Worm (Caenorhabditis elegans) whole organism, L4 larva: ENCODE results near the gene his-48.

ENCODE experiments used
- F26F4.8 ChIP-seq: fragments of 200-800 bp; sonication (Bioruptor generic); conservative IDR thresholded peaks from 2 replicates; pipeline ENCODE4 v1.3.6; 2022; ENCODE audit warnings: missing genetic modification characterization, missing compliant biosample characterization
- F44E2.7 ChIP-seq: fragments of 200-800 bp; sonication (Bioruptor generic); IDR thresholded peaks from 2 replicates; pipeline ENCODE4 v2.1.2; 2022; ENCODE audit warnings: missing genetic modification characterization, missing compliant biosample characterization
- R02D3.7 ChIP-seq: fragments of 150-350 bp; sonication (generic microtip); optimal IDR thresholded peaks from 3 replicates; lab custom pipeline; 2014; ENCODE audit warnings: missing biosample characterization, missing genetic modification characterization
- T20F7.1 ChIP-seq: fragments of 200-800 bp; sonication (Bioruptor generic); optimal IDR thresholded peaks from 2 replicates; lab custom pipeline; 2018; ENCODE audit warnings: mild to moderate bottlenecking, missing genetic modification characterization, missing compliant biosample characterization
- Y105C5A.15 ChIP-seq: fragments of 200-800 bp; sonication (Bioruptor generic); IDR thresholded peaks from 2 replicates; pipeline ENCODE4 v1.3.6; 2022; ENCODE audit warnings: missing genetic modification characterization, missing compliant biosample characterization
- Y5F2A.4 ChIP-seq: fragments of 200-800 bp; sonication (Bioruptor generic); optimal IDR thresholded peaks from 2 replicates; lab custom pipeline; 2018; ENCODE audit warnings: mild to moderate bottlenecking, missing genetic modification characterization, missing compliant biosample characterization
- Y75B8A.6 ChIP-seq: fragments of 200-800 bp; sonication (Bioruptor generic); IDR thresholded peaks from 2 replicates; pipeline ENCODE4 v1.3.6; 2022; ENCODE audit warnings: missing genetic modification reagents, missing genetic modification characterization, missing compliant biosample characterization
- ZK546.5 ChIP-seq, 2 experiments: sonication (generic microtip); optimal IDR thresholded peaks; 2 replicates each; lab custom pipeline; 2017; ENCODE audit warnings: missing biosample characterization in 2 of 2, missing genetic modification characterization in 2 of 2
- aly-2 ChIP-seq: sonication (generic microtip); optimal IDR thresholded peaks from 2 replicates; lab custom pipeline; 2018; ENCODE audit warnings: missing biosample characterization, missing genetic modification characterization
- ama-1 ChIP-seq: fragments of 150-350 bp; optimal IDR thresholded peaks from 2 replicates; lab custom pipeline; 2014; ENCODE audit warnings: inconsistent platforms, mixed read lengths
- arid-1 ChIP-seq: fragments of 200-800 bp; sonication (Bioruptor generic); conservative IDR thresholded peaks from 2 replicates; pipeline ENCODE4 v1.3.6; 2022; ENCODE audit warnings: missing genetic modification reagents, missing genetic modification characterization, missing compliant biosample characterization
- attf-4 ChIP-seq: sonication (generic microtip); optimal IDR thresholded peaks from 3 replicates; lab custom pipeline; 2017; ENCODE audit warnings: missing biosample characterization, missing genetic modification characterization
- ceh-20 ChIP-seq: fragments of 200-800 bp; sonication (Bioruptor generic); IDR thresholded peaks from 2 replicates; pipeline ENCODE4 v1.3.6; 2022; ENCODE audit warnings: missing genetic modification reagents, missing genetic modification characterization, missing compliant biosample characterization
- ceh-28 ChIP-seq: fragments of 150-350 bp; optimal IDR thresholded peaks from 2 replicates; lab custom pipeline; 2014; ENCODE audit warnings: missing biosample characterization, missing genetic modification reagents, missing genetic modification characterization
- ceh-32 ChIP-seq: sonication (generic microtip); optimal IDR thresholded peaks from 2 replicates; lab custom pipeline; 2016; ENCODE audit warnings: mild to moderate bottlenecking, missing genetic modification characterization, missing compliant biosample characterization; ENCODE audit not compliant: poor library complexity
- ceh-44 ChIP-seq: fragments of 200-800 bp; sonication (Bioruptor generic); IDR thresholded peaks from 2 replicates; pipeline ENCODE4 v1.3.6; 2022; ENCODE audit warnings: missing genetic modification reagents, missing genetic modification characterization, missing compliant biosample characterization
- ceh-62 ChIP-seq: sonication (generic microtip); optimal IDR thresholded peaks from 2 replicates; lab custom pipeline; 2017; ENCODE audit warnings: missing biosample characterization, missing genetic modification characterization
- ctbp-1 ChIP-seq: fragments of 200-800 bp; sonication (Bioruptor generic); IDR thresholded peaks from 2 replicates; pipeline ENCODE4 v1.3.6; 2022; ENCODE audit warnings: missing genetic modification reagents, missing genetic modification characterization, missing compliant biosample characterization
- daf-16 ChIP-seq, 3 experiments: sonication (generic microtip); optimal IDR thresholded peaks; 2 replicates each; lab custom pipeline; 2016 to 2017; ENCODE audit warnings: missing genetic modification characterization in 3 of 3, missing genetic modification reagents in 3 of 3, mild to moderate bottlenecking in 2 of 3, missing compliant biosample characterization in 2 of 3, missing biosample characterization in 1 of 3, moderate library complexity in 1 of 3
- daf-8 ChIP-seq: fragments of 200-800 bp; sonication (Bioruptor generic); IDR thresholded peaks from 2 replicates; pipeline ENCODE4 v1.3.6; 2022; ENCODE audit warnings: missing genetic modification characterization, missing compliant biosample characterization
- dmd-9 ChIP-seq: fragments of 200-800 bp; sonication (Bioruptor generic); IDR thresholded peaks from 2 replicates; pipeline ENCODE4 v1.3.6; 2022; ENCODE audit warnings: missing genetic modification reagents, missing genetic modification characterization, missing compliant biosample characterization
- egl-27 ChIP-seq: sonication (generic microtip); optimal IDR thresholded peaks from 3 replicates; lab custom pipeline; 2017; ENCODE audit warnings: missing biosample characterization, missing genetic modification reagents, missing genetic modification characterization
- egl-43 ChIP-seq: fragments of 200-800 bp; sonication (Bioruptor generic); IDR thresholded peaks from 2 replicates; pipeline ENCODE4 v1.3.6; 2022; ENCODE audit warnings: missing genetic modification reagents, missing genetic modification characterization, missing compliant biosample characterization
- gei-8 ChIP-seq: fragments of 200-800 bp; sonication (Bioruptor generic); optimal IDR thresholded peaks from 2 replicates; lab custom pipeline; 2018; ENCODE audit warnings: mild to moderate bottlenecking, missing genetic modification characterization, missing compliant biosample characterization
- hlh-11 ChIP-seq: fragments of 200-800 bp; sonication (Bioruptor generic); optimal IDR thresholded peaks from 2 replicates; lab custom pipeline; 2018; ENCODE audit warnings: mild to moderate bottlenecking, missing genetic modification characterization, missing compliant biosample characterization
- hlh-30 ChIP-seq: sonication (generic microtip); optimal IDR thresholded peaks from 2 replicates; lab custom pipeline; 2017; ENCODE audit warnings: antibody characterized with exemption, mild to moderate bottlenecking, missing genetic modification characterization, missing compliant biosample characterization; ENCODE audit not compliant: insufficient read depth
- lim-7 ChIP-seq: fragments of 200-800 bp; sonication (Bioruptor generic); IDR thresholded peaks from 2 replicates; pipeline ENCODE4 v1.3.6; 2022; ENCODE audit warnings: missing genetic modification characterization, missing compliant biosample characterization
- lin-15B ChIP-seq: fragments of 150-350 bp; sonication (generic microtip); optimal IDR thresholded peaks from 3 replicates; lab custom pipeline; 2014; ENCODE audit warnings: missing biosample characterization, missing genetic modification characterization
- lin-29 ChIP-seq: fragments of 200-800 bp; sonication (Bioruptor generic); IDR thresholded peaks from 2 replicates; pipeline ENCODE4 v1.3.6; 2022; ENCODE audit warnings: missing genetic modification reagents, missing genetic modification characterization, missing compliant biosample characterization
- lin-39 ChIP-seq: fragments of 150-350 bp; optimal IDR thresholded peaks from 2 replicates; lab custom pipeline; 2014; ENCODE audit warnings: missing biosample characterization, missing genetic modification reagents, missing genetic modification characterization
- lir-3 ChIP-seq: sonication (generic microtip); optimal IDR thresholded peaks from 2 replicates; lab custom pipeline; 2016; ENCODE audit warnings: mild to moderate bottlenecking, missing genetic modification characterization, missing compliant biosample characterization
- madf-5 ChIP-seq, 2 experiments: fragments of 200-800 bp; sonication (Bioruptor generic); IDR thresholded peaks; 2 replicates each; pipeline ENCODE4 v1.3.6; 2022; ENCODE audit warnings: missing compliant biosample characterization in 2 of 2, missing genetic modification characterization in 2 of 2
- mdt-29 ChIP-seq: fragments of 200-800 bp; sonication (Bioruptor generic); IDR thresholded peaks from 2 replicates; pipeline ENCODE4 v1.3.6; 2022; ENCODE audit warnings: missing genetic modification reagents, missing genetic modification characterization, missing compliant biosample characterization
- mep-1 ChIP-seq: fragments of 150-350 bp; sonication (generic microtip); optimal IDR thresholded peaks from 3 replicates; lab custom pipeline; 2014; ENCODE audit warnings: missing biosample characterization, missing genetic modification characterization
- mxl-3 ChIP-seq: fragments of 200-800 bp; sonication (Bioruptor generic); optimal IDR thresholded peaks from 2 replicates; lab custom pipeline; 2018; ENCODE audit warnings: mild to moderate bottlenecking, missing genetic modification characterization, missing compliant biosample characterization
- nhr-10 ChIP-seq: fragments of 150-350 bp; optimal IDR thresholded peaks from 2 replicates; lab custom pipeline; 2014; ENCODE audit warnings: missing biosample characterization, missing genetic modification characterization
- nhr-102 ChIP-seq: sonication (generic microtip); optimal IDR thresholded peaks from 2 replicates; lab custom pipeline; 2016; ENCODE audit warnings: mild to moderate bottlenecking, missing genetic modification characterization, moderate library complexity, missing compliant biosample characterization
- nhr-237 ChIP-seq: sonication (generic microtip); optimal IDR thresholded peaks from 2 replicates; lab custom pipeline; 2017; ENCODE audit warnings: missing biosample characterization, missing genetic modification characterization
- nhr-41 ChIP-seq: fragments of 200-800 bp; sonication (Bioruptor generic); IDR thresholded peaks from 2 replicates; pipeline ENCODE4 v1.3.6; 2022; ENCODE audit warnings: missing genetic modification reagents, missing genetic modification characterization, missing compliant biosample characterization
- nhr-48 ChIP-seq: sonication (generic microtip); optimal IDR thresholded peaks from 2 replicates; lab custom pipeline; 2016; ENCODE audit warnings: mild to moderate bottlenecking, missing genetic modification characterization, missing compliant biosample characterization
- php-3 ChIP-seq: fragments of 200-800 bp; sonication (Bioruptor generic); IDR thresholded peaks from 2 replicates; pipeline ENCODE4 v1.3.6; 2022; ENCODE audit warnings: missing genetic modification reagents, missing genetic modification characterization, missing compliant biosample characterization
- pqm-1 ChIP-seq: sonication (generic microtip); optimal IDR thresholded peaks from 2 replicates; lab custom pipeline; 2017; ENCODE audit warnings: missing biosample characterization, missing genetic modification characterization
- saeg-2 ChIP-seq: fragments of 200-800 bp; sonication (Bioruptor generic); IDR thresholded peaks from 2 replicates; pipeline ENCODE4 v1.3.6; 2022; ENCODE audit warnings: missing genetic modification reagents, missing genetic modification characterization, missing compliant biosample characterization
- sdz-12 ChIP-seq: fragments of 200-800 bp; sonication (Bioruptor generic); optimal IDR thresholded peaks from 2 replicates; lab custom pipeline; 2018; ENCODE audit warnings: mild to moderate bottlenecking, missing genetic modification characterization, missing compliant biosample characterization
- snpc-4 ChIP-seq: fragments of 150-350 bp; optimal IDR thresholded peaks from 2 replicates; lab custom pipeline; 2014; ENCODE audit warnings: missing biosample characterization, missing genetic modification characterization
- spr-3 ChIP-seq: fragments of 200-800 bp; sonication (Bioruptor generic); optimal IDR thresholded peaks from 2 replicates; lab custom pipeline; 2018; ENCODE audit warnings: mild to moderate bottlenecking, missing genetic modification characterization, missing compliant biosample characterization
- unc-130 ChIP-seq: sonication (generic microtip); optimal IDR thresholded peaks from 2 replicates; lab custom pipeline; 2016; ENCODE audit warnings: missing genetic modification reagents, missing genetic modification characterization, missing compliant biosample characterization
- unc-39 ChIP-seq: sonication (generic microtip); optimal IDR thresholded peaks from 2 replicates; lab custom pipeline; 2017; ENCODE audit warnings: missing biosample characterization, missing genetic modification characterization
- unc-62 ChIP-seq, 3 experiments: fragments of 150-350 bp in 1 of 3; sonication (generic microtip); optimal IDR thresholded peaks in 2 of 3; peaks in 1 of 3; 1 replicate in 1 of 3; 2 replicates in 2 of 3; lab custom pipeline; 2014 to 2017; ENCODE audit warnings: missing biosample characterization in 3 of 3, missing genetic modification characterization in 3 of 3, missing genetic modification reagents in 3 of 3, missing genotype in 1 of 3
- vab-7 ChIP-seq: fragments of 200-800 bp; sonication (Bioruptor generic); IDR thresholded peaks from 2 replicates; pipeline ENCODE4 v1.3.6; 2022; ENCODE audit warnings: missing genetic modification reagents, missing genetic modification characterization, missing compliant biosample characterization
- zip-11 ChIP-seq: fragments of 200-800 bp; sonication (Bioruptor generic); IDR thresholded peaks from 2 replicates; pipeline ENCODE4 v1.3.6; 2022; ENCODE audit warnings: missing genetic modification characterization, missing compliant biosample characterization
- ztf-7 ChIP-seq: fragments of 150-350 bp; optimal IDR thresholded peaks from 2 replicates; lab custom pipeline; 2014; ENCODE audit warnings: missing biosample characterization, missing genetic modification characterization

Gene his-48

DNA sequence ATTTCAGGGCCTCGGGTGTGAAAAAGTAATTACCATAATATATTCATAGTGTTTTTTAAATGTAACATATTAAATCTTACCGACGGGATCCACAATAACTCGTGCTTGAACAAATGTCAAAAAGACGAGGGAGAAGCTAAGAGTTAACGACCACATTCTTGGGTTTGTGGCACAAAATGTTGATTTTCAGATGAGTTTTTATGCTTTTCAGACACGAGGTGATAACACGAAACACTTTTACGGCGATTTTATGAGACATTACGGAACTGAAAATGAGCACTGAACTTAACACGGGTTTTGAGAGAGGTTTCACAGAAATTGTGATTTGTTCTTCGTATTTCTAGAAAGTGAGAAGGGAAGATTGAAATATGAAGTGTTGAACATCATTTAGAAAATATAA is 18.0 kb upstream of the his-48 start, which contains the start of gene B0035.13 (continued):
- no peak for TF ChIP-seq egl-27 (tag; lab: Kevin White, UChicago)
- TF ChIP-seq php-3 (GFP tag; lab: Robert Waterston, UW): peak; percentile 95
- TF ChIP-seq F26F4.8: no peak
- peak; percentile 10 for TF ChIP-seq hlh-11 (tag; lab: Kevin White, UChicago)
- no peak for TF ChIP-seq ceh-62 (tag; lab: Kevin White, UChicago)
- TF ChIP-seq nhr-237: no peak
- TF ChIP-seq lim-7 (GFP tag; lab: Robert Waterston, UW): no peak
- no peak for TF ChIP-seq attf-4 (tag; lab: Kevin White, UChicago)
- no peak for TF ChIP-seq gei-8 (GFP tag; lab: Kevin White, UChicago)
- TF ChIP-seq pqm-1 (tag; lab: Kevin White, UChicago): peak; percentile 35
- TF ChIP-seq lin-39: no peak
- no peak for TF ChIP-seq daf-16 (GFP tag; optimal IDR thresholded peaks at IDR 0.05; lab: Kevin White, UChicago)
- peak; percentile 39 for TF ChIP-seq daf-16 (tag; optimal IDR thresholded peaks at IDR 0.05; lab: Kevin White, UChicago)
- TF ChIP-seq mdt-29 (GFP tag; lab: Robert Waterston, UW): no peak
- no peak for TF ChIP-seq ceh-28
- TF ChIP-seq dmd-9 (GFP tag; lab: Robert Waterston, UW): no peak
- no peak for TF ChIP-seq unc-62 (GFP tag; optimal IDR thresholded peaks at IDR 0.05 in 1 of 2; lab: Kevin White, UChicago)
- no peak for TF ChIP-seq unc-62 (tag; optimal IDR thresholded peaks at IDR 0.05; lab: Kevin White, UChicago)
- TF ChIP-seq Y5F2A.4: no peak
- TF ChIP-seq daf-8 (GFP tag; lab: Robert Waterston, UW): no peak
- no peak for TF ChIP-seq saeg-2 (GFP tag; lab: Robert Waterston, UW)
- TF ChIP-seq lir-3 (tag; lab: Kevin White, UChicago): no peak
- peak; percentile 29 for TF ChIP-seq mxl-3 (GFP tag; lab: Kevin White, UChicago)
- TF ChIP-seq arid-1 (GFP tag; lab: Robert Waterston, UW): no peak
- no peak for TF ChIP-seq R02D3.7
- TF ChIP-seq hlh-30: peak; percentile 14
- TF ChIP-seq zip-11 (GFP tag; lab: Robert Waterston, UW): no peak
- TF ChIP-seq ceh-44 (GFP tag; lab: Robert Waterston, UW): no peak
- no peak for TF ChIP-seq ceh-32 (tag; lab: Kevin White, UChicago)
- TF ChIP-seq nhr-48 (tag; lab: Kevin White, UChicago): no peak
- TF ChIP-seq aly-2 (tag; lab: Kevin White, UChicago): no peak
- no peak for TF ChIP-seq nhr-10 (tag; lab: Kevin White, UChicago)
- no peak for TF ChIP-seq ztf-7 (tag; lab: Kevin White, UChicago)
- no peak for TF ChIP-seq ZK546.5 (tag; optimal IDR thresholded peaks at IDR 0.05; lab: Kevin White, UChicago)
- no peak for TF ChIP-seq ama-1 (lab: Kevin White, UChicago)
- TF ChIP-seq mep-1 (tag; lab: Kevin White, UChicago): no peak
- TF ChIP-seq nhr-102 (tag; lab: Kevin White, UChicago): no peak
- TF ChIP-seq T20F7.1 (GFP tag; lab: Kevin White, UChicago): no peak
- no peak for TF ChIP-seq nhr-41 (GFP tag; lab: Robert Waterston, UW)
- TF ChIP-seq madf-5 (GFP tag; IDR thresholded peaks at IDR 0.05; lab: Robert Waterston, UW): no peak
- no peak for TF ChIP-seq F44E2.7 (GFP tag; lab: Robert Waterston, UW)
- TF ChIP-seq Y105C5A.15 (GFP tag; lab: Robert Waterston, UW): no peak
- TF ChIP-seq vab-7: no peak
- TF ChIP-seq egl-43 (GFP tag; lab: Robert Waterston, UW): no peak
- no peak for TF ChIP-seq lin-29 (GFP tag; lab: Robert Waterston, UW)
- no peak for TF ChIP-seq ceh-20 (GFP tag; lab: Robert Waterston, UW)
- TF ChIP-seq unc-39 (tag; lab: Kevin White, UChicago): no peak
- no peak for TF ChIP-seq snpc-4 (tag; lab: Kevin White, UChicago)
- no peak for TF ChIP-seq unc-130 (GFP tag; lab: Kevin White, UChicago)
- no peak for TF ChIP-seq Y75B8A.6 (GFP tag; lab: Robert Waterston, UW)
- no peak for TF ChIP-seq spr-3
- no peak for TF ChIP-seq sdz-12 (GFP tag; lab: Kevin White, UChicago)
- TF ChIP-seq lin-15B (tag; lab: Kevin White, UChicago): no peak
- TF ChIP-seq ctbp-1 (GFP tag; lab: Robert Waterston, UW): no peak
